Fruit fly (Drosophila melanogaster) whole organism, prepupa: ENCODE data around the gene Septin1.

Source experiments
- CG10669 ChIP-seq: fragments of 200-800 bp; sonication (Bioruptor generic); optimal IDR thresholded peaks from 3 replicates; lab custom pipeline; 2018; ENCODE audit warnings: missing biosample characterization, mild to moderate bottlenecking, missing genetic modification characterization, moderate library complexity
- CG11762 ChIP-seq: fragments of 200-800 bp; sonication (Bioruptor generic); optimal IDR thresholded peaks from 3 replicates; lab custom pipeline; 2016; ENCODE audit warnings: missing biosample characterization, missing genetic modification characterization; ENCODE audit not compliant: insufficient read depth
- CG11902 ChIP-seq: fragments of 200-800 bp; sonication (Bioruptor generic); optimal IDR thresholded peaks from 3 replicates; lab custom pipeline; 2016; ENCODE audit warnings: missing biosample characterization, missing genetic modification characterization
- CG15336 ChIP-seq: fragments of 200-800 bp; sonication (Bioruptor generic); IDR thresholded peaks from 2 replicates; pipeline ENCODE4 v1.3.6; 2022; ENCODE audit warnings: missing biosample characterization, missing genetic modification characterization
- CG1621 ChIP-seq: fragments of 200-800 bp; sonication (Bioruptor generic); optimal IDR thresholded peaks from 3 replicates; lab custom pipeline; 2018; ENCODE audit warnings: missing biosample characterization, mild to moderate bottlenecking, missing genetic modification characterization
- CG16779 ChIP-seq: fragments of 200-800 bp; sonication (Bioruptor generic); optimal IDR thresholded peaks from 3 replicates; lab custom pipeline; 2017; ENCODE audit warnings: missing biosample characterization, mild to moderate bottlenecking, missing genetic modification characterization
- CG31627 ChIP-seq: fragments of 200-800 bp; sonication (Bioruptor generic); optimal IDR thresholded peaks from 3 replicates; lab custom pipeline; 2016; ENCODE audit warnings: missing biosample characterization, missing genetic modification characterization
- CG32006 ChIP-seq: fragments of 200-800 bp; sonication (Bioruptor generic); optimal IDR thresholded peaks from 3 replicates; lab custom pipeline; 2017; ENCODE audit warnings: missing biosample characterization, mild to moderate bottlenecking, missing genetic modification characterization
- CG34406 ChIP-seq: fragments of 200-800 bp; sonication (Bioruptor generic); optimal IDR thresholded peaks from 3 replicates; lab custom pipeline; 2016; ENCODE audit warnings: missing biosample characterization, missing genetic modification characterization
- CG4318 ChIP-seq: fragments of 200-800 bp; sonication (Bioruptor generic); optimal IDR thresholded peaks from 3 replicates; lab custom pipeline; 2017; ENCODE audit warnings: missing biosample characterization, mild to moderate bottlenecking, missing genetic modification characterization
- CG6276 ChIP-seq: fragments of 200-800 bp; sonication (Bioruptor generic); optimal IDR thresholded peaks from 2 replicates; lab custom pipeline; 2017; ENCODE audit warnings: missing biosample characterization, mild to moderate bottlenecking, missing genetic modification characterization
- CG6792 ChIP-seq: fragments of 200-800 bp; sonication (Bioruptor generic); optimal IDR thresholded peaks from 3 replicates; lab custom pipeline; 2016; ENCODE audit warnings: missing biosample characterization, missing genetic modification characterization
- CG6854 ChIP-seq: fragments of 200-800 bp; sonication (Bioruptor generic); optimal IDR thresholded peaks from 2 replicates; lab custom pipeline; 2017; ENCODE audit warnings: missing biosample characterization, mild to moderate bottlenecking, missing genetic modification characterization
- CG7368 ChIP-seq: fragments of 200-800 bp; sonication (Bioruptor generic); optimal IDR thresholded peaks from 3 replicates; lab custom pipeline; 2016; ENCODE audit warnings: missing biosample characterization, missing genetic modification characterization
- CG8119 ChIP-seq: fragments of 200-800 bp; sonication (Bioruptor generic); IDR thresholded peaks from 3 replicates; pipeline ENCODE4 v1.3.6; 2022; ENCODE audit warnings: missing biosample characterization, missing genetic modification characterization
- CG8319 ChIP-seq: fragments of 200-800 bp; sonication (Bioruptor generic); optimal IDR thresholded peaks from 3 replicates; lab custom pipeline; 2016; ENCODE audit warnings: missing biosample characterization, missing genetic modification characterization
- CG9139 ChIP-seq: fragments of 200-800 bp; sonication (Bioruptor generic); optimal IDR thresholded peaks from 3 replicates; lab custom pipeline; 2017; ENCODE audit warnings: missing biosample characterization, mild to moderate bottlenecking, missing genetic modification characterization
- Eip75B ChIP-seq: fragments of 200-800 bp; sonication (Bioruptor generic); optimal IDR thresholded peaks from 3 replicates; lab custom pipeline; 2016; ENCODE audit warnings: missing biosample characterization, missing genetic modification characterization
- Eip78C ChIP-seq: fragments of 200-800 bp; sonication (Bioruptor generic); peaks from one replicate; lab custom pipeline; 2016; ENCODE audit warnings: missing biosample characterization, missing genetic modification characterization
- Ets21C ChIP-seq: fragments of 200-800 bp; sonication (Bioruptor generic); optimal IDR thresholded peaks from 3 replicates; lab custom pipeline; 2016; ENCODE audit warnings: missing biosample characterization, missing genetic modification characterization
- Ets96B ChIP-seq: fragments of 200-800 bp; optimal IDR thresholded peaks from 2 replicates; lab custom pipeline; 2019; ENCODE audit warnings: missing biosample characterization, mild to moderate bottlenecking, missing genetic modification characterization, moderate library complexity
- Gug ChIP-seq: fragments of 200-800 bp; sonication (Bioruptor generic); IDR thresholded peaks from 2 replicates; pipeline ENCODE4 v1.3.6; 2022; ENCODE audit warnings: missing biosample characterization, missing genetic modification characterization
- Hr39 ChIP-seq: fragments of 200-800 bp; sonication (Bioruptor generic); optimal IDR thresholded peaks from 2 replicates; lab custom pipeline; 2016; ENCODE audit warnings: missing biosample characterization, missing genetic modification characterization
- Hr4 ChIP-seq: fragments of 200-800 bp; sonication (Bioruptor generic); optimal IDR thresholded peaks from 3 replicates; lab custom pipeline; 2016; ENCODE audit warnings: missing biosample characterization, missing genetic modification characterization
- Lpt ChIP-seq: fragments of 200-800 bp; sonication (Bioruptor generic); optimal IDR thresholded peaks from 3 replicates; lab custom pipeline; 2016; ENCODE audit warnings: missing biosample characterization, missing genetic modification characterization
- Met ChIP-seq: fragments of 200-800 bp; sonication (Bioruptor generic); optimal IDR thresholded peaks from 3 replicates; lab custom pipeline; 2016; ENCODE audit warnings: missing biosample characterization, missing genetic modification characterization
- Smox ChIP-seq: fragments of 200-800 bp; sonication (Bioruptor generic); optimal IDR thresholded peaks from 3 replicates; lab custom pipeline; 2016; ENCODE audit warnings: missing biosample characterization, missing genetic modification characterization
- Sox102F ChIP-seq: fragments of 200-800 bp; sonication (Bioruptor generic); optimal IDR thresholded peaks from 2 replicates; lab custom pipeline; 2016; ENCODE audit warnings: missing biosample characterization, mild to moderate bottlenecking, missing genetic modification characterization
- Sox14 ChIP-seq: fragments of 200-800 bp; sonication (Bioruptor generic); optimal IDR thresholded peaks from 3 replicates; lab custom pipeline; 2016; ENCODE audit warnings: missing biosample characterization, missing genetic modification characterization
- Sox15 ChIP-seq: fragments of 200-800 bp; sonication (Bioruptor generic); optimal IDR thresholded peaks from 3 replicates; lab custom pipeline; 2016; ENCODE audit warnings: missing biosample characterization, missing genetic modification characterization
- achi ChIP-seq: fragments of 200-800 bp; sonication (Bioruptor generic); optimal IDR thresholded peaks from 3 replicates; lab custom pipeline; 2016; ENCODE audit warnings: missing biosample characterization, missing genetic modification characterization
- acj6 ChIP-seq: fragments of 200-800 bp; sonication (Bioruptor generic); optimal IDR thresholded peaks from 3 replicates; lab custom pipeline; 2016; ENCODE audit warnings: missing biosample characterization, missing genetic modification characterization
- cyc ChIP-seq: fragments of 200-800 bp; sonication (Bioruptor generic); optimal IDR thresholded peaks from 3 replicates; lab custom pipeline; 2016; ENCODE audit warnings: missing biosample characterization, missing genetic modification characterization
- dac ChIP-seq: fragments of 200-800 bp; sonication (Bioruptor generic); optimal IDR thresholded peaks from 2 replicates; lab custom pipeline; 2017; ENCODE audit warnings: missing biosample characterization, mild to moderate bottlenecking, missing genetic modification characterization
- dsx ChIP-seq: fragments of 200-800 bp; optimal IDR thresholded peaks from 3 replicates; lab custom pipeline; 2019; ENCODE audit warnings: missing biosample characterization, mild to moderate bottlenecking, missing genetic modification characterization, moderate library complexity; ENCODE audit not compliant: poor library complexity, severe bottlenecking
- eg ChIP-seq: fragments of 200-800 bp; sonication (Bioruptor generic); IDR thresholded peaks from 3 replicates; pipeline ENCODE4 v1.3.6; 2022; ENCODE audit warnings: missing biosample characterization, missing genetic modification characterization
- esn ChIP-seq: fragments of 200-800 bp; sonication (Bioruptor generic); optimal IDR thresholded peaks from 2 replicates; lab custom pipeline; 2016; ENCODE audit warnings: missing biosample characterization, mild to moderate bottlenecking, missing genetic modification characterization, moderate library complexity
- fd59A ChIP-seq: fragments of 200-800 bp; sonication (Bioruptor generic); optimal IDR thresholded peaks from 2 replicates; lab custom pipeline; 2017; ENCODE audit warnings: missing biosample characterization, mild to moderate bottlenecking, missing genetic modification characterization, missing genetic modification reagents
- fd85E ChIP-seq: fragments of 200-800 bp; sonication (Bioruptor generic); optimal IDR thresholded peaks from 3 replicates; lab custom pipeline; 2016; ENCODE audit warnings: missing biosample characterization, missing genetic modification characterization
- fkh ChIP-seq: fragments of 200-800 bp; sonication (Bioruptor generic); optimal IDR thresholded peaks from 3 replicates; lab custom pipeline; 2017; ENCODE audit warnings: missing biosample characterization, mild to moderate bottlenecking, missing genetic modification characterization, moderate library complexity
- lz ChIP-seq: fragments of 200-800 bp; sonication (Bioruptor generic); optimal IDR thresholded peaks from 3 replicates; lab custom pipeline; 2016; ENCODE audit warnings: missing biosample characterization, missing genetic modification characterization
- net ChIP-seq: fragments of 200-800 bp; sonication (Bioruptor generic); optimal IDR thresholded peaks from 3 replicates; lab custom pipeline; 2016; ENCODE audit warnings: missing biosample characterization, missing genetic modification characterization
- spab ChIP-seq: fragments of 200-800 bp; sonication (Bioruptor generic); optimal IDR thresholded peaks from 2 replicates; lab custom pipeline; 2017; ENCODE audit warnings: missing biosample characterization, mild to moderate bottlenecking, missing genetic modification characterization, missing genetic modification reagents
- ss ChIP-seq, 2 experiments: fragments of 200-800 bp; sonication (Bioruptor generic); optimal IDR thresholded peaks; 2 replicates in 1 of 2; 3 replicates in 1 of 2; lab custom pipeline; 2017 to 2018; ENCODE audit warnings: mild to moderate bottlenecking in 2 of 2, missing biosample characterization in 2 of 2, missing genetic modification characterization in 2 of 2, moderate library complexity in 1 of 2
- topi ChIP-seq: fragments of 200-800 bp; sonication (Bioruptor generic); optimal IDR thresholded peaks from 3 replicates; lab custom pipeline; 2016; ENCODE audit warnings: missing biosample characterization, missing genetic modification characterization

Septin1 gene

DNA sequence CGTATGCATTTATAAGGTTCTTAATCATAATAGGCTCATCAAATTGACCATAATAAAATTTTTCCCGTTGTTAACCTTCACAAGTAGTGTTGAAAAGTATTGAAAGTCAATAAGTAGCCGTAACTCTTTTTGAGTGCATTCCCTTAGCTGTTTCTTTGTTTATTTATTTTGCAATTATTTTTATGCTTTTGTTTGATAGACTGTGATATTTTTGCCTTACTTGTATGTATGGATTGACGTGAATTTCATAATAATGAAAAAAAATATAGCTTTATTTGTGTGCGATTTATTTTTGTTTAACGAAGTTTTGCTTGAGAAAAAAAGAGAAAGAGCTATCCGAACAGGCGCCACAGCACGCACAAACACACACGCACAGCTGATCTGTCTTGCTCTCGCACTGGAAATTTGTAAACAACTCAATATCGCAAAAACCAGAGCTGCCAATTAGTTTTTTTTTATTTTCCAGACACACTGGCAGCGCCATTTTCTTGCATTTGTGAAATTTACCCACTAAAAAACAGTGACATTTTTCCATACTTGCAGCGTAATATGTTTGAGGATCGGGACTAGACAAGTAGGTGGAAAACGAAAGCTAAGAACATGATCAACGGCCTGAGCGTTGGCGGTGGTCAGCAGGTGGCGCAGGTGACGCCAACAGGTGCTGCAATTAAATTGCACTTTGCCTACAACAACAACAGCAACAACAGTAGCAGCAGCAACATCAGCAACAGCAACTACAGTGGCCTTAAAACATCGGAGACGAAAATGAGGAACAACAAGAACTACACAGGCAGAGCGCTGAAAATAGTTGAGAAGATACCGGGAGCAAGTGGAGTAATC, 11.3 kb downstream of the Septin1 start (continued):
- TF ChIP-seq CG10669 (GFP tag; lab: Kevin White, UChicago), result peak; percentile 13
- TF ChIP-seq cyc (GFP tag; lab: Kevin White, UChicago), result no peak
- TF ChIP-seq CG31627 (GFP tag; lab: Kevin White, UChicago), result peak; percentile 4
- TF ChIP-seq fkh (GFP tag; lab: Kevin White, UChicago), result peak; percentile 71
- peak; percentile 24 to 27 for TF ChIP-seq ss (GFP tag; optimal IDR thresholded peaks at IDR 0.05; lab: Kevin White, UChicago)
- no peak for TF ChIP-seq Smox
- TF ChIP-seq CG34406 (GFP tag; lab: Kevin White, UChicago), result no peak
- no peak for TF ChIP-seq CG11902 (GFP tag; lab: Kevin White, UChicago)

DNA sequence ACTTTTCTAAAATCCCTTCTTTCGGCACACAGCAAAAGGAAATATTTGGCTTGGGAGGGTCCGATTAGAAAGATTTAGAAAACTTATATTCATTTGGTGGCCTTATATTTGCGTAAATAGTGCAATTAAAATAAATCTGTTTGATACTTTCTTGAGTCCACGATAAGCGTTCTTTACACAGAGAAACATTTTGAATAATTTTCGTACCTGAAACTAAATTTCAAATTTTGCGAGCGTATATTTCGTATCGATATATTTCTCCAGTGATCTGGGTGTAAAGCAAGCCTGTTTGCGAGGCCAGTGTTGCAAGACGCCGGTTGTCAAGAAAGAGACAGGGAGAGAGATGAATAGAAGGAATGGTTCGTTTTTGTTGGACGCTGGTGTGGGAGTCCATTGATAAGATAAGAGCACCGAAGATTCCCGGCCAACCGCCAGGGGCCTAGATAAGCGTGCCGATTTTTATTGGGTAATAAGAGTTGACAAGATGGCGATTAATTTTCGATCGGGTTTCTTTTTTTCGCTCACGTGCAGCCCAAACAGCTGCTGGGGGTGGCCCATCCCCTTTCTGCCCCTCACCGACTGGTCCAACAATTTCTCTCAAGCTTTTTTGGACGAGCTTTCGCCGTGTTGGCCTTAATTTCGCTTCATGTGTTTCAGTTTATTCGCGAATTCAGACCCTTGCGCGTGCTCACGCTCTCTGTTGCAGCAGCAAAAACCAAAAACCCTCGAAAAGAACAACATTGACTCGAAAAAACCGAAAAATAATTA, 15.8 kb downstream of the Septin1 start, which contains the start of gene slgA:
slgA (plus strand) TSS at position 344 of the 768 bp plus-strand sequence.
- TF ChIP-seq Met (peak; percentile 29), Eip75B (peak; percentile 9), CG6854 (GFP tag; lab: Kevin White, UChicago) (peak; percentile 23), CG7368 (GFP tag; lab: Kevin White, UChicago) (peak; percentile 33), fkh (GFP tag; lab: Kevin White, UChicago) (no peak), lz (peak; percentile 31), Hr39 (peak; percentile 36), Sox102F (GFP tag; lab: Kevin White, UChicago) (no peak), CG10669 (GFP tag; lab: Kevin White, UChicago) (peak; percentile 4), CG31627 (GFP tag; lab: Kevin White, UChicago) (peak; percentile 45), CG15336 (GFP tag; lab: Robert Waterston, UW) (peak; percentile 6; the same call in 1 of the 2 replicates), CG9139 (GFP tag; lab: Kevin White, UChicago) (no peak), CG8319 (peak; percentile 11), CG8119 (GFP tag; lab: Robert Waterston, UW) (no peak), Eip78C (peak; percentile 1), CG11902 (GFP tag; lab: Kevin White, UChicago) (peak; percentile 8), CG1621 (tag; lab: Kevin White, UChicago) (no peak), achi (GFP tag; lab: Kevin White, UChicago) (no peak), dac (GFP tag; lab: Kevin White, UChicago) (no peak), CG6792 (no peak), ss (GFP tag; optimal IDR thresholded peaks at IDR 0.05; lab: Kevin White, UChicago) (no peak), dsx (no peak), cyc (GFP tag; lab: Kevin White, UChicago) (peak; percentile 43), Ets21C (GFP tag; lab: Kevin White, UChicago) (no peak), topi (GFP tag; lab: Kevin White, UChicago) (peak; percentile 39), esn (peak; percentile 14), fd85E (GFP tag; lab: Kevin White, UChicago) (no peak), CG4318 (no peak), CG16779 (tag; lab: Kevin White, UChicago) (no peak), Sox15 (GFP tag; lab: Kevin White, UChicago) (no peak), CG11762 (no peak), acj6 (GFP tag; lab: Kevin White, UChicago) (no peak), net (GFP tag; lab: Kevin White, UChicago) (no peak), CG34406 (GFP tag; lab: Kevin White, UChicago) (no peak), fd59A (GFP tag; lab: Kevin White, UChicago) (no peak), spab (GFP tag; lab: Kevin White, UChicago) (no peak), Lpt (GFP tag; lab: Kevin White, UChicago) (no peak), CG32006 (no peak), Sox14 (GFP tag; lab: Kevin White, UChicago) (peak; percentile 40), Hr4 (no peak), Ets96B (tag; lab: Kevin White, UChicago) (no peak), eg (GFP tag; lab: Robert Waterston, UW) (0 out of 3 replicates have a peak, but pooled peaks have one; percentile 12), CG6276 (no peak), Gug (GFP tag; lab: Robert Waterston, UW) (no peak)
